Fruit fly (Drosophila melanogaster) whole organism, embryonic: Measurements from ENCODE around the gene CG6574.

Source experiments
- Antp ChIP-seq: fragments of 200-800 bp; sonication (Bioruptor generic); optimal IDR thresholded peaks from 3 replicates; lab custom pipeline; 2016; ENCODE audit warnings: missing biosample characterization, missing genetic modification characterization
- Atf3 ChIP-seq: fragments of 200-800 bp; sonication (Bioruptor generic); optimal IDR thresholded peaks from 3 replicates; lab custom pipeline; 2016; ENCODE audit warnings: missing biosample characterization, missing genetic modification characterization
- CG1024 ChIP-seq: fragments of 200-800 bp; sonication (Bioruptor generic); IDR thresholded peaks from 2 replicates; pipeline ENCODE4 v1.3.6; 2022; ENCODE audit warnings: missing biosample characterization, missing genetic modification characterization
- CG10431 ChIP-seq: fragments of 200-800 bp; sonication (Bioruptor generic); optimal IDR thresholded peaks from 3 replicates; lab custom pipeline; 2018; ENCODE audit warnings: missing biosample characterization, mild to moderate bottlenecking, missing genetic modification characterization
- CG10543 ChIP-seq: fragments of 200-800 bp; sonication (Bioruptor generic); optimal IDR thresholded peaks from 3 replicates; lab custom pipeline; 2017; ENCODE audit warnings: missing biosample characterization, mild to moderate bottlenecking, missing genetic modification characterization, moderate library complexity
- CG10959 ChIP-seq: fragments of 200-800 bp; sonication (Bioruptor generic); IDR thresholded peaks from 2 replicates; pipeline ENCODE4 v1.3.6; 2022; ENCODE audit warnings: missing biosample characterization, missing genetic modification characterization
- CG10979 ChIP-seq: fragments of 200-800 bp; sonication (Bioruptor generic); optimal IDR thresholded peaks from 2 replicates; lab custom pipeline; 2018; ENCODE audit warnings: missing biosample characterization, mild to moderate bottlenecking, missing genetic modification characterization, moderate library complexity
- CG12769 ChIP-seq: fragments of 200-800 bp; sonication (Bioruptor generic); optimal IDR thresholded peaks from 2 replicates; lab custom pipeline; 2019; ENCODE audit warnings: missing biosample characterization, mild to moderate bottlenecking, missing genetic modification characterization, moderate library complexity
- CG12942 ChIP-seq: fragments of 200-800 bp; sonication (Bioruptor generic); optimal IDR thresholded peaks from 3 replicates; lab custom pipeline; 2016; ENCODE audit warnings: missing biosample characterization, missing genetic modification characterization
- CG13287 ChIP-seq: fragments of 200-800 bp; sonication (Bioruptor generic); IDR thresholded peaks from 2 replicates; pipeline ENCODE4 v1.3.6; 2022; ENCODE audit warnings: missing biosample characterization, missing genetic modification characterization; ENCODE audit not compliant: partially characterized antibody
- CG13296 ChIP-seq: fragments of 200-800 bp; sonication (Bioruptor generic); optimal IDR thresholded peaks from 3 replicates; lab custom pipeline; 2018; ENCODE audit warnings: missing biosample characterization, mild to moderate bottlenecking, missing genetic modification characterization
- CG17359 ChIP-seq: fragments of 200-800 bp; sonication (Bioruptor generic); optimal IDR thresholded peaks from 3 replicates; lab custom pipeline; 2018; ENCODE audit warnings: missing biosample characterization, mild to moderate bottlenecking, missing genetic modification characterization, moderate library complexity
- CG32772 ChIP-seq: fragments of 200-800 bp; sonication (Bioruptor generic); IDR thresholded peaks from 2 replicates; pipeline ENCODE4 v1.3.6; 2022; ENCODE audit warnings: missing biosample characterization, missing genetic modification characterization
- CG34376 ChIP-seq: fragments of 200-800 bp; sonication (Bioruptor generic); optimal IDR thresholded peaks from 2 replicates; lab custom pipeline; 2018; ENCODE audit warnings: missing biosample characterization, mild to moderate bottlenecking, missing genetic modification characterization
- CG34422 ChIP-seq: fragments of 200-800 bp; sonication (Bioruptor generic); IDR thresholded peaks from 3 replicates; pipeline ENCODE4 v1.3.6; 2022; ENCODE audit warnings: missing biosample characterization, missing genetic modification characterization
- CG3838 ChIP-seq: fragments of 200-800 bp; sonication (Bioruptor generic); optimal IDR thresholded peaks from 3 replicates; lab custom pipeline; 2016; ENCODE audit warnings: missing biosample characterization, missing genetic modification characterization
- CG4328 ChIP-seq: fragments of 200-800 bp; sonication (Bioruptor generic); optimal IDR thresholded peaks from 3 replicates; lab custom pipeline; 2017; ENCODE audit warnings: missing biosample characterization, missing genetic modification reagents, missing genetic modification characterization
- CG4424 ChIP-seq: fragments of 200-800 bp; sonication (Bioruptor generic); optimal IDR thresholded peaks from 3 replicates; lab custom pipeline; 2016; ENCODE audit warnings: missing biosample characterization, missing genetic modification characterization
- CG6254 ChIP-seq: fragments of 200-800 bp; sonication (Bioruptor generic); optimal IDR thresholded peaks from 3 replicates; lab custom pipeline; 2017; ENCODE audit warnings: mild to moderate bottlenecking, missing biosample characterization, missing genetic modification reagents, missing genetic modification characterization
- CG7839 ChIP-seq: fragments of 200-800 bp; sonication (Bioruptor generic); optimal IDR thresholded peaks from 3 replicates; lab custom pipeline; 2018; ENCODE audit warnings: missing biosample characterization, mild to moderate bottlenecking, missing genetic modification characterization, moderate library complexity
- CG9932 ChIP-seq: fragments of 200-800 bp; sonication (Bioruptor generic); IDR thresholded peaks from 2 replicates; pipeline ENCODE4 v1.3.6; 2022; ENCODE audit warnings: missing biosample characterization, missing genetic modification characterization
- D ChIP-seq, 2 experiments: fragments of 200-800 bp in 1 of 2; fragments of >200 bp in 1 of 2; sonication (Bioruptor generic) in 1 of 2; optimal IDR thresholded peaks; 2 replicates in 1 of 2; 3 replicates in 1 of 2; lab custom pipeline; 2017; ENCODE audit warnings: mild to moderate bottlenecking in 1 of 2, missing biosample characterization in 1 of 2, missing genetic modification characterization in 1 of 2, missing genetic modification reagents in 1 of 2
- Dad ChIP-seq: fragments of 200-800 bp; sonication (Bioruptor generic); optimal IDR thresholded peaks from 3 replicates; lab custom pipeline; 2016; ENCODE audit warnings: missing biosample characterization, missing genetic modification characterization
- Eip74EF ChIP-seq, 2 experiments: fragments of 200-800 bp in 1 of 2; fragments of >200 bp in 1 of 2; sonication (Bioruptor generic) in 1 of 2; optimal IDR thresholded peaks; 2 replicates each; lab custom pipeline; 2017 to 2019; ENCODE audit warnings: missing biosample characterization in 2 of 2, missing genetic modification characterization in 2 of 2, mild to moderate bottlenecking in 1 of 2, moderate library complexity in 1 of 2
- HHEX ChIP-seq: fragments of 200-800 bp; sonication (Bioruptor generic); optimal IDR thresholded peaks from 3 replicates; lab custom pipeline; 2017; ENCODE audit warnings: missing biosample characterization, mild to moderate bottlenecking, missing genetic modification characterization, missing genetic modification reagents
- HLH3B ChIP-seq: fragments of 200-800 bp; sonication (Bioruptor generic); IDR thresholded peaks from 2 replicates; pipeline ENCODE4 v1.3.6; 2022; ENCODE audit warnings: missing biosample characterization, missing genetic modification characterization
- HLH54F ChIP-seq: fragments of 200-800 bp; sonication (Bioruptor generic); optimal IDR thresholded peaks from 3 replicates; lab custom pipeline; 2016; ENCODE audit warnings: missing biosample characterization, missing genetic modification characterization
- Hand ChIP-seq: fragments of 200-800 bp; sonication (Bioruptor generic); optimal IDR thresholded peaks from 2 replicates; lab custom pipeline; 2017; ENCODE audit warnings: mild to moderate bottlenecking, missing biosample characterization, missing genetic modification reagents, missing genetic modification characterization
- Hsf ChIP-seq: fragments of 200-800 bp; sonication (Bioruptor generic); optimal IDR thresholded peaks from 3 replicates; lab custom pipeline; 2016; ENCODE audit warnings: missing biosample characterization, missing genetic modification characterization
- Jarid2 ChIP-seq: fragments of 200-800 bp; sonication (Bioruptor generic); optimal IDR thresholded peaks from 3 replicates; lab custom pipeline; 2017; ENCODE audit warnings: mild to moderate bottlenecking, missing biosample characterization, missing genetic modification reagents, missing genetic modification characterization
- Lim3 ChIP-seq: fragments of 200-800 bp; sonication (Bioruptor generic); IDR thresholded peaks from 2 replicates; pipeline ENCODE4 v1.3.6; 2022; ENCODE audit warnings: missing biosample characterization, missing genetic modification characterization
- Lpt ChIP-seq: fragments of >200 bp; optimal IDR thresholded peaks from 2 replicates; lab custom pipeline; 2018; ENCODE audit warnings: missing biosample characterization, missing genetic modification characterization
- NK7.1 ChIP-seq: fragments of 200-800 bp; sonication (Bioruptor generic); optimal IDR thresholded peaks from 3 replicates; lab custom pipeline; 2016; ENCODE audit warnings: missing biosample characterization, missing genetic modification characterization
- Opbp ChIP-seq: fragments of 200-800 bp; sonication (Bioruptor generic); IDR thresholded peaks from 3 replicates; pipeline ENCODE4 v1.3.6; 2022; ENCODE audit warnings: missing biosample characterization, missing genetic modification characterization; ENCODE audit not compliant: partially characterized antibody
- Pdp1 ChIP-seq, 2 experiments: fragments of 200-800 bp; sonication (Bioruptor generic); optimal IDR thresholded peaks; 3 replicates each; lab custom pipeline; 2016; ENCODE audit warnings: missing biosample characterization in 2 of 2, missing genetic modification characterization in 2 of 2, mild to moderate bottlenecking in 1 of 2, moderate library complexity in 1 of 2
- Sin3A ChIP-seq: fragments of >200 bp; optimal IDR thresholded peaks from 2 replicates; lab custom pipeline; 2018
- dati ChIP-seq: fragments of 200-800 bp; sonication (Bioruptor generic); IDR thresholded peaks from 2 replicates; pipeline ENCODE4 v1.3.6; 2022; ENCODE audit warnings: missing biosample characterization, missing genetic modification characterization
- dimm ChIP-seq: fragments of 200-800 bp; sonication (Bioruptor generic); IDR thresholded peaks from 2 replicates; pipeline ENCODE4 v1.3.6; 2022; ENCODE audit warnings: missing biosample characterization, missing genetic modification characterization
- disco-r ChIP-seq: fragments of 200-800 bp; sonication (Bioruptor generic); optimal IDR thresholded peaks from 2 replicates; lab custom pipeline; 2016; ENCODE audit warnings: missing biosample characterization, missing genetic modification characterization
- fd96Cb ChIP-seq: fragments of 200-800 bp; sonication (Bioruptor generic); optimal IDR thresholded peaks from 2 replicates; lab custom pipeline; 2018; ENCODE audit warnings: missing biosample characterization, mild to moderate bottlenecking, missing genetic modification characterization, moderate library complexity
- grau ChIP-seq: fragments of 200-800 bp; optimal IDR thresholded peaks from 3 replicates; lab custom pipeline; 2019; ENCODE audit warnings: missing biosample characterization, mild to moderate bottlenecking, missing genetic modification characterization, moderate library complexity
- nmo ChIP-seq: fragments of 200-800 bp; sonication (Bioruptor generic); optimal IDR thresholded peaks from 2 replicates; lab custom pipeline; 2018; ENCODE audit warnings: missing biosample characterization, mild to moderate bottlenecking, missing genetic modification characterization, moderate library complexity
- otp ChIP-seq: fragments of 200-800 bp; sonication (Bioruptor generic); IDR thresholded peaks from 3 replicates; pipeline ENCODE4, ENCODE4 v1.3.6; 2022; ENCODE audit warnings: missing biosample characterization, missing genetic modification characterization
- pnt ChIP-seq: fragments of 200-800 bp; sonication (Bioruptor generic); optimal IDR thresholded peaks from 3 replicates; lab custom pipeline; 2016; ENCODE audit warnings: missing biosample characterization, missing genetic modification characterization
- prd ChIP-seq, 3 experiments: fragments of >200 bp in 2 of 3; fragments of 200-800 bp in 1 of 3; sonication (Bioruptor generic) in 1 of 3; optimal IDR thresholded peaks in 2 of 3; IDR thresholded peaks in 1 of 3; 2 replicates in 2 of 3; 3 replicates in 1 of 3; pipeline versions ENCODE4 v1.3.6 to Lab custom; 2017 to 2022; ENCODE audit warnings: missing biosample characterization in 1 of 3, missing genetic modification characterization in 1 of 3
- psq ChIP-seq: fragments of 200-800 bp; sonication (Bioruptor generic); optimal IDR thresholded peaks from 2 replicates; lab custom pipeline; 2017; ENCODE audit warnings: missing biosample characterization, missing genetic modification characterization
- schlank ChIP-seq: fragments of 200-800 bp; sonication (Bioruptor generic); optimal IDR thresholded peaks from 2 replicates; lab custom pipeline; 2018; ENCODE audit warnings: missing biosample characterization, mild to moderate bottlenecking, missing genetic modification characterization
- slp2 ChIP-seq: fragments of 200-800 bp; sonication (Bioruptor generic); optimal IDR thresholded peaks from 2 replicates; lab custom pipeline; 2016; ENCODE audit warnings: missing biosample characterization, missing genetic modification characterization
- vfl ChIP-seq: fragments of 200-800 bp; sonication (Bioruptor generic); optimal IDR thresholded peaks from 2 replicates; lab custom pipeline; 2016; ENCODE audit warnings: missing biosample characterization, missing genetic modification characterization

CG6574 gene

dm6 chr3R:10832526-10833165 is 30.1 kb downstream of the CG6574 start (continued):
- TF ChIP-seq CG6254 (GFP tag; lab: Kevin White, UChicago) (no peak), pnt (GFP tag; lab: Kevin White, UChicago) (no peak), CG12769 (tag; lab: Kevin White, UChicago) (no peak), Jarid2 (no peak), schlank (tag; lab: Kevin White, UChicago) (no peak), fd96Cb (tag; lab: Kevin White, UChicago) (peak; percentile 27), CG12942 (no peak), Dad (GFP tag; lab: Kevin White, UChicago) (no peak), CG4424 (peak; percentile 32), CG7839 (no peak), nmo (peak; percentile 7), CG13296 (GFP tag; lab: Kevin White, UChicago) (no peak), Sin3A (lab: Kevin White, UChicago) (no peak), CG9932 (no peak), CG3838 (GFP tag; lab: Kevin White, UChicago) (no peak), CG10431 (GFP tag; lab: Kevin White, UChicago) (no peak), Atf3 (no peak), CG1024 (GFP tag; lab: Robert Waterston, UW) (peak; percentile 3; the same call in 1 of the 2 replicates), Opbp (GFP tag; lab: Robert Waterston, UW) (no peak), Hsf (no peak), CG13287 (GFP tag; lab: Robert Waterston, UW) (no peak), CG10543 (GFP tag; lab: Kevin White, UChicago) (no peak), otp (GFP tag; lab: Robert Waterston, UW) (no peak), grau (tag; lab: Kevin White, UChicago) (no peak), vfl (GFP tag; lab: Kevin White, UChicago) (no peak), Antp (GFP tag; lab: Kevin White, UChicago) (peak; percentile 7), psq (GFP tag; lab: Kevin White, UChicago) (no peak), dimm (GFP tag; lab: Robert Waterston, UW) (no peak), CG4328 (GFP tag; lab: Kevin White, UChicago) (no peak), Lpt (GFP tag; lab: Kevin White, UChicago) (no peak), dati (GFP tag; lab: Robert Waterston, UW) (no peak), CG34422 (GFP tag; lab: Robert Waterston, UW) (0 out of 3 replicates have a peak, but pooled peaks have one; percentile 16), HLH3B (peak; percentile 40; the same call in 1 of the 2 replicates), disco-r (GFP tag; lab: Kevin White, UChicago) (no peak), Pdp1 (GFP tag; optimal IDR thresholded peaks at IDR 0.05; lab: Kevin White, UChicago) (no peak), CG34376 (GFP tag; lab: Kevin White, UChicago) (no peak), HLH54F (GFP tag; lab: Kevin White, UChicago) (no peak), D (optimal IDR thresholded peaks at IDR 0.05; lab: Kevin White, UChicago) (no peak), D (GFP tag; optimal IDR thresholded peaks at IDR 0.05; lab: Kevin White, UChicago) (no peak), CG10979 (peak; percentile 27), NK7.1 (no peak), prd (optimal IDR thresholded peaks at IDR 0.05; lab: Kevin White, UChicago) (no peak), prd (GFP tag; IDR thresholded peaks at IDR 0.05; lab: Robert Waterston, UW) (peak; percentile 47; the same call in 2 of the 3 replicates), HHEX (GFP tag; lab: Kevin White, UChicago) (no peak), Eip74EF (GFP tag; optimal IDR thresholded peaks at IDR 0.05; lab: Kevin White, UChicago) (no peak), CG17359 (tag; lab: Kevin White, UChicago) (peak; percentile 8), slp2 (GFP tag; lab: Kevin White, UChicago) (no peak), CG32772 (GFP tag; lab: Robert Waterston, UW) (no peak), Lim3 (GFP tag; lab: Robert Waterston, UW) (no peak), CG10959 (peak; percentile 9; the same call in 1 of the 2 replicates), Hand (GFP tag; lab: Kevin White, UChicago) (no peak)
